Fruit fly (Drosophila melanogaster) whole organism, embryonic: ENCODE measurements around the gene Cp190.

ENCODE experiments used
- B-H1 ChIP-seq: fragments of 200-800 bp; sonication (Bioruptor generic); IDR thresholded peaks from 3 replicates; pipeline ENCODE4 v1.3.6; 2022; ENCODE audit warnings: missing biosample characterization, missing genetic modification characterization
- CG2875 ChIP-seq: fragments of 200-800 bp; sonication (Bioruptor generic); optimal IDR thresholded peaks from 2 replicates; lab custom pipeline; 2017; ENCODE audit warnings: missing biosample characterization, mild to moderate bottlenecking, missing genetic modification characterization, missing genetic modification reagents
- CG30431 ChIP-seq: fragments of 200-800 bp; sonication (Bioruptor generic); optimal IDR thresholded peaks from 2 replicates; lab custom pipeline; 2017; ENCODE audit warnings: missing biosample characterization, missing genetic modification characterization
- Dip3 ChIP-seq: fragments of 200-800 bp; sonication (Bioruptor generic); optimal IDR thresholded peaks from 3 replicates; lab custom pipeline; 2016; ENCODE audit warnings: missing biosample characterization, missing genetic modification characterization
- Hmx ChIP-seq: fragments of 200-800 bp; sonication (Bioruptor generic); optimal IDR thresholded peaks from 2 replicates; lab custom pipeline; 2016; ENCODE audit warnings: missing biosample characterization, missing genetic modification characterization
- crp ChIP-seq, 2 experiments: fragments of 200-800 bp; sonication (Bioruptor generic); optimal IDR thresholded peaks; 2 replicates in 1 of 2; 3 replicates in 1 of 2; lab custom pipeline; 2017; ENCODE audit warnings: missing biosample characterization in 2 of 2, missing genetic modification characterization in 2 of 2, mild to moderate bottlenecking in 1 of 2, moderate library complexity in 1 of 2
- fru ChIP-seq: fragments of >200 bp; optimal IDR thresholded peaks from 2 replicates; lab custom pipeline; 2017
- lab ChIP-seq: fragments of 200-800 bp; sonication (Bioruptor generic); optimal IDR thresholded peaks from 3 replicates; lab custom pipeline; 2017; ENCODE audit warnings: missing biosample characterization, missing genetic modification characterization, mild to moderate bottlenecking, moderate library complexity, missing genetic modification reagents
- lola ChIP-seq, 3 experiments: fragments of >200 bp in 2 of 3; fragments of 200-800 bp in 1 of 3; sonication (Bioruptor generic) in 1 of 3; optimal IDR thresholded peaks; 2 replicates each; lab custom pipeline; 2017 to 2019; ENCODE audit warnings: missing biosample characterization in 3 of 3, missing genetic modification characterization in 3 of 3, mild to moderate bottlenecking in 1 of 3, moderate library complexity in 1 of 3
- psq ChIP-seq: fragments of 200-800 bp; sonication (Bioruptor generic); optimal IDR thresholded peaks from 2 replicates; lab custom pipeline; 2017; ENCODE audit warnings: missing biosample characterization, missing genetic modification characterization
- schlank ChIP-seq: fragments of 200-800 bp; sonication (Bioruptor generic); optimal IDR thresholded peaks from 2 replicates; lab custom pipeline; 2018; ENCODE audit warnings: missing biosample characterization, mild to moderate bottlenecking, missing genetic modification characterization
- sqz ChIP-seq: fragments of 200-800 bp; sonication (Bioruptor generic); optimal IDR thresholded peaks from 3 replicates; lab custom pipeline; 2018; ENCODE audit warnings: missing biosample characterization, mild to moderate bottlenecking, missing genetic modification characterization

dm6 chr3R:15293878-15294350 lies 18.9 kb upstream of the Cp190 start:
- no peak for TF ChIP-seq schlank (tag; lab: Kevin White, UChicago)
- no peak for TF ChIP-seq B-H1 (GFP tag; lab: Robert Waterston, UW)
- TF ChIP-seq sqz, result no peak
- no peak for TF ChIP-seq psq (GFP tag; lab: Kevin White, UChicago)
- TF ChIP-seq CG2875, result no peak
- no peak for TF ChIP-seq lola (GFP tag; optimal IDR thresholded peaks at IDR 0.05; lab: Kevin White, UChicago)
- TF ChIP-seq Dip3 (GFP tag; lab: Kevin White, UChicago), result no peak
- no peak for TF ChIP-seq lab (GFP tag; lab: Kevin White, UChicago)
- TF ChIP-seq crp (GFP tag; optimal IDR thresholded peaks at IDR 0.05; lab: Kevin White, UChicago), result no peak
- no peak for TF ChIP-seq Hmx (GFP tag; lab: Kevin White, UChicago)
- TF ChIP-seq fru, result no peak
- TF ChIP-seq CG30431 (GFP tag; lab: Kevin White, UChicago), result no peak
